Fruit fly (Drosophila melanogaster) whole organism, prepupa: ENCODE measurements around the gene Past1.

Experiments used
- CG31627 ChIP-seq: fragments of 200-800 bp; sonication (Bioruptor generic); optimal IDR thresholded peaks from 3 replicates; lab custom pipeline; 2016; ENCODE audit warnings: missing biosample characterization, missing genetic modification characterization
- Ets21C ChIP-seq: fragments of 200-800 bp; sonication (Bioruptor generic); optimal IDR thresholded peaks from 3 replicates; lab custom pipeline; 2016; ENCODE audit warnings: missing biosample characterization, missing genetic modification characterization
- Hr38 ChIP-seq: sonication (Bioruptor generic); optimal IDR thresholded peaks from 2 replicates; lab custom pipeline; 2016; ENCODE audit warnings: missing biosample characterization, missing genetic modification characterization
- acj6 ChIP-seq: fragments of 200-800 bp; sonication (Bioruptor generic); optimal IDR thresholded peaks from 3 replicates; lab custom pipeline; 2016; ENCODE audit warnings: missing biosample characterization, missing genetic modification characterization
- topi ChIP-seq: fragments of 200-800 bp; sonication (Bioruptor generic); optimal IDR thresholded peaks from 3 replicates; lab custom pipeline; 2016; ENCODE audit warnings: missing biosample characterization, missing genetic modification characterization

dm6 chr3R:12701257-12701656 lies 4.1 kb downstream of the Past1 start:
- TF ChIP-seq Hr38 (GFP tag; lab: Kevin White, UChicago) (no peak), acj6 (no peak), CG31627 (GFP tag; lab: Kevin White, UChicago) (no peak), topi (no peak), Ets21C (GFP tag; lab: Kevin White, UChicago) (no peak)
